Worm (Caenorhabditis elegans): ENCODE data around the gene F09E5.11.

Gene F09E5.11

ce11 chrII:5340672-5341568 is 17.1 kb downstream of the F09E5.11 start:
- TF ChIP-seq ces-1 (GFP tag; optimal IDR thresholded peaks at IDR 0.05) (peak; percentile 42), lin-32 (GFP tag; optimal IDR thresholded peaks at IDR 0.05) (no peak)

- TF ChIP-seq mls-2 (tag; optimal IDR thresholded peaks at IDR 0.05) (no peak), nhr-2 (tag; optimal IDR thresholded peaks at IDR 0.05) (no peak), cnd-1 (tag; optimal IDR thresholded peaks at IDR 0.05) (no peak), hlh-1 (tag; optimal IDR thresholded peaks at IDR 0.05) (no peak), nhr-28 (tag; optimal IDR thresholded peaks at IDR 0.05) (no peak), nhr-237 (tag; optimal IDR thresholded peaks at IDR 0.05) (no peak), lsy-2 (tag; optimal IDR thresholded peaks at IDR 0.05) (no peak), nhr-12 (tag; optimal IDR thresholded peaks at IDR 0.05) (no peak)
These were observed 18.4 kb downstream of the F09E5.11 start for ce11 chrII:5339547-5339946.

DNA sequence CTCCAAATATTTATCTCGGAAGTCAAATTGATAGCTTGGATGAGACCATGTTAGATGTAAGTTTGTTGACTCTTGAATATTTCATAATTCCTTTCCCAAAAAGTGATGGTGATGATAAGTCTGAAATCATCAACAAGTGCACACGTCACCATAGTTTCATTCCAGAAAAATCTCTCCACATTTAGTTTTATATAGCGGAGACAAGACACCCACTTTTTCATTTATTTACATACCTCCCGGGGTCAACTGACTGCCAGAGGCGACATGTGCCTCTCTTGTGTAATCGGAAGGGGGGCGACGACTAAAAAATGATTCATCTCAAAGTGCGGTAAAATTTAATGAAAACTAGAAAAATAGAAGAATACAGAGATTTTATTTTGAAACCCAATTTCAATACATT is 19.7 kb downstream of the F09E5.11 start:
- TF ChIP-seq tbx-8 (GFP tag; optimal IDR thresholded peaks at IDR 0.05), result no peak
- no peak for TF ChIP-seq nhr-28 (tag; optimal IDR thresholded peaks at IDR 0.05)
- no peak for TF ChIP-seq cnd-1 (tag; optimal IDR thresholded peaks at IDR 0.05)
- no peak for TF ChIP-seq nhr-12 (tag; optimal IDR thresholded peaks at IDR 0.05)
- no peak for TF ChIP-seq ceh-39 (tag; optimal IDR thresholded peaks at IDR 0.05)
- TF ChIP-seq pha-4 (tag; optimal IDR thresholded peaks at IDR 0.05), result no peak
- TF ChIP-seq mab-5 (tag; optimal IDR thresholded peaks at IDR 0.05), result no peak
- TF ChIP-seq mep-1 (tag; optimal IDR thresholded peaks at IDR 0.05), result no peak
- no peak for TF ChIP-seq unc-120 (tag; optimal IDR thresholded peaks at IDR 0.05; ENCODE audit: poor library complexity, severe bottlenecking)
- no peak for TF ChIP-seq zip-8 (tag; optimal IDR thresholded peaks at IDR 0.05)
- no peak for TF ChIP-seq lin-32 (GFP tag; optimal IDR thresholded peaks at IDR 0.05)
- no peak for TF ChIP-seq mls-2 (tag; optimal IDR thresholded peaks at IDR 0.05)
- no peak for TF ChIP-seq snpc-4 (tag; optimal IDR thresholded peaks at IDR 0.05)
- TF ChIP-seq lin-13 (tag; optimal IDR thresholded peaks at IDR 0.05), result no peak
- no peak for TF ChIP-seq ces-1 (GFP tag; optimal IDR thresholded peaks at IDR 0.05)
- TF ChIP-seq M03D4.4 (tag; optimal IDR thresholded peaks at IDR 0.05), result no peak
- no peak for TF ChIP-seq ceh-43 (GFP tag; optimal IDR thresholded peaks at IDR 0.05)
- no peak for TF ChIP-seq sptf-1 (tag; optimal IDR thresholded peaks at IDR 0.05)

DNA sequence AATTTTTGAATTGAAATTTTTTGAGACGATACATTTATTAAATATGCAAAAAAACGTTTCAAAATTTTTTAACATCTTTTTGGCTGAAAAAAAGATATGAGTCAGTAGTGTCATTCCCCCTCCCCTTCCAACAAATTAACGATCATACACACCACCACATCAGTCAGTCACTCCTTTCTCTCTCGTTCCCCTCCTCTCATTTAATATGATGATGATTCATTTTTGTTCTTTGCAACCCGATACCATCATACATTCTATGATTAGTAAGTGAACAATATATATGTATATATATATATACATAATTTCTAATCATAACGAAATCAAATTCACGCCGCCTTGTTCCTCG is 20.5 kb downstream of the F09E5.11 start:
- TF ChIP-seq nhr-28 (tag; optimal IDR thresholded peaks at IDR 0.05) (no peak), nhr-76 (tag; optimal IDR thresholded peaks at IDR 0.05) (no peak), ceh-39 (tag; optimal IDR thresholded peaks at IDR 0.05) (no peak), nhr-12 (tag; optimal IDR thresholded peaks at IDR 0.05) (no peak), lsy-2 (tag; optimal IDR thresholded peaks at IDR 0.05) (no peak), mls-2 (tag; optimal IDR thresholded peaks at IDR 0.05) (no peak), blmp-1 (tag; optimal IDR thresholded peaks at IDR 0.05) (no peak), mep-1 (tag; optimal IDR thresholded peaks at IDR 0.05) (no peak), sptf-1 (tag; optimal IDR thresholded peaks at IDR 0.05) (no peak), bed-3 (GFP tag; optimal IDR thresholded peaks at IDR 0.05) (no peak), drap-1 (GFP tag; optimal IDR thresholded peaks at IDR 0.05) (no peak)

- TF ChIP-seq lin-32 (GFP tag; optimal IDR thresholded peaks at IDR 0.05), result no peak
- no peak for TF ChIP-seq elt-3 (tag; optimal IDR thresholded peaks at IDR 0.05)
- no peak for TF ChIP-seq nhr-76 (tag; optimal IDR thresholded peaks at IDR 0.05)
- peak; percentile 59 for TF ChIP-seq unc-62 (GFP tag; optimal IDR thresholded peaks at IDR 0.05)
- TF ChIP-seq sptf-1 (tag; optimal IDR thresholded peaks at IDR 0.05), result peak; percentile 19
- TF ChIP-seq unc-120 (tag; optimal IDR thresholded peaks at IDR 0.05; ENCODE audit: poor library complexity, severe bottlenecking), result peak; percentile 49
- TF ChIP-seq pha-4 (tag; optimal IDR thresholded peaks at IDR 0.05), result peak; percentile 67
- TF ChIP-seq ces-1 (GFP tag; optimal IDR thresholded peaks at IDR 0.05), result peak; percentile 64
- TF ChIP-seq nhr-237 (tag; optimal IDR thresholded peaks at IDR 0.05), result peak; percentile 53
- peak; percentile 39 for TF ChIP-seq hlh-1 (tag; optimal IDR thresholded peaks at IDR 0.05)
- TF ChIP-seq M03D4.4 (tag; optimal IDR thresholded peaks at IDR 0.05), result peak; percentile 7
These were observed 21.1 kb downstream of the F09E5.11 start for ce11 chrII:5336660-5337494.

Data from whole organism, mixed stage, embryonic.